Fruit fly (Drosophila melanogaster): ENCODE results near the gene CG15563.

Gene CG15563

dm6 chr3R:31220456-31221336 is 11.4 kb downstream of the CG15563 start, which contains the start of gene CG12054 (continued):
- TF ChIP-seq CG14860 (GFP tag; IDR thresholded peaks at IDR 0.05; ENCODE audit: partially characterized antibody) (no peak), CG15601 (tag; optimal IDR thresholded peaks at IDR 0.05) (no peak), CG12769 (tag; optimal IDR thresholded peaks at IDR 0.05) (peak; percentile 9), Dip3 (GFP tag; optimal IDR thresholded peaks at IDR 0.05) (no peak), CG11093 (GFP tag; IDR thresholded peaks at IDR 0.05) (no peak), ken (GFP tag; IDR thresholded peaks at IDR 0.05) (no peak), CG2129 (GFP tag; IDR thresholded peaks at IDR 0.05; ENCODE audit: partially characterized antibody) (no peak), gce (GFP tag; IDR thresholded peaks at IDR 0.05) (no peak), Nf-YC (tag; optimal IDR thresholded peaks at IDR 0.05) (no peak), Myb (GFP tag; optimal IDR thresholded peaks at IDR 0.05) (peak; percentile 3), CG10209 (GFP tag; optimal IDR thresholded peaks at IDR 0.05) (no peak), Ada2b (GFP tag; IDR thresholded peaks at IDR 0.05) (no peak), tll (GFP tag; optimal IDR thresholded peaks at IDR 0.05) (no peak), Hmr (GFP tag; optimal IDR thresholded peaks at IDR 0.05) (peak; percentile 20), Six4 (GFP tag; optimal IDR thresholded peaks at IDR 0.05) (no peak), CG4617 (GFP tag; optimal IDR thresholded peaks at IDR 0.05; ENCODE audit: borderline replicate concordance) (peak; percentile 47), phol (tag; optimal IDR thresholded peaks at IDR 0.05) (peak; percentile 2), knrl (GFP tag; IDR thresholded peaks at IDR 0.05; ENCODE audit: partially characterized antibody) (no peak), dmrt11E (tag; optimal IDR thresholded peaks at IDR 0.05) (no peak), CG12391 (tag; optimal IDR thresholded peaks at IDR 0.05) (peak; percentile 3), CG2712 (tag; optimal IDR thresholded peaks at IDR 0.05) (peak; percentile 1), zen (tag; optimal IDR thresholded peaks at IDR 0.05) (peak; percentile 34), Side (GFP tag; optimal IDR thresholded peaks at IDR 0.05) (peak; percentile 5), pum (GFP tag; optimal IDR thresholded peaks at IDR 0.05) (no peak), C15 (GFP tag; IDR thresholded peaks at IDR 0.05) (no peak), Mad (GFP tag; optimal IDR thresholded peaks at IDR 0.05) (peak; percentile 17), CG12236 (GFP tag; optimal IDR thresholded peaks at IDR 0.05) (no peak), Aef1 (GFP tag; IDR thresholded peaks at IDR 0.05) (no peak), pita (GFP tag; optimal IDR thresholded peaks at IDR 0.05) (peak; percentile 54), BEAF-32 (GFP tag; optimal IDR thresholded peaks at IDR 0.05) (peak; percentile 50), repo (GFP tag; optimal IDR thresholded peaks at IDR 0.05) (no peak), CG4424 (GFP tag; optimal IDR thresholded peaks at IDR 0.05) (no peak), stc (GFP tag; IDR thresholded peaks at IDR 0.05) (no peak), cg (GFP tag; optimal IDR thresholded peaks at IDR 0.05) (peak; percentile 97), CG6175 (GFP tag; IDR thresholded peaks at IDR 0.05) (no peak), dan (GFP tag; IDR thresholded peaks at IDR 0.05) (no peak), rib (GFP tag; IDR thresholded peaks at IDR 0.05) (no peak), CG15696 (tag; optimal IDR thresholded peaks at IDR 0.05) (no peak), ems (GFP tag; optimal IDR thresholded peaks at IDR 0.05) (no peak), CG7271 (tag; optimal IDR thresholded peaks at IDR 0.05) (no peak), NfI (GFP tag; optimal IDR thresholded peaks at IDR 0.05) (no peak), sd (tag; optimal IDR thresholded peaks at IDR 0.05) (peak; percentile 59), tna (GFP tag; IDR thresholded peaks at IDR 0.05; ENCODE audit: partially characterized antibody) (no peak), Optix (GFP tag; IDR thresholded peaks at IDR 0.05) (no peak), zf30C (GFP tag; optimal IDR thresholded peaks at IDR 0.05) (no peak), CG18599 (GFP tag; optimal IDR thresholded peaks at IDR 0.05) (peak; percentile 2), CG11247 (GFP tag; IDR thresholded peaks at IDR 0.05) (no peak), ro (GFP tag; IDR thresholded peaks at IDR 0.05) (no peak)

Data from whole organism, embryonic.